Fruit fly (Drosophila melanogaster) whole organism, embryonic: ENCODE measurements around the gene CG34163.

Experiments used
- Antp ChIP-seq: fragments of 200-800 bp; sonication (Bioruptor generic); optimal IDR thresholded peaks from 3 replicates; lab custom pipeline; 2016; ENCODE audit warnings: missing biosample characterization, missing genetic modification characterization
- Bgb ChIP-seq: fragments of 200-800 bp; sonication (Bioruptor generic); IDR thresholded peaks from 2 replicates; pipeline ENCODE4 v1.3.6; 2022; ENCODE audit warnings: missing biosample characterization, missing genetic modification characterization; ENCODE audit not compliant: partially characterized antibody
- Blimp-1 ChIP-seq: fragments of 200-800 bp; sonication (Bioruptor generic); optimal IDR thresholded peaks from 3 replicates; lab custom pipeline; 2018; ENCODE audit warnings: missing biosample characterization, missing genetic modification characterization, mild to moderate bottlenecking, moderate library complexity, missing genetic modification reagents
- CG10147 ChIP-seq: fragments of 200-800 bp; sonication (Bioruptor generic); optimal IDR thresholded peaks from 2 replicates; lab custom pipeline; 2019; ENCODE audit warnings: missing biosample characterization, mild to moderate bottlenecking, missing genetic modification characterization, moderate library complexity
- CG10366 ChIP-seq: fragments of 200-800 bp; sonication (Bioruptor generic); IDR thresholded peaks from 2 replicates; pipeline ENCODE4 v1.3.6; 2022; ENCODE audit warnings: missing biosample characterization, missing genetic modification characterization
- CG11456 ChIP-seq: fragments of 200-800 bp; sonication (Bioruptor generic); IDR thresholded peaks from 3 replicates; pipeline ENCODE4 v1.3.6; 2022; ENCODE audit warnings: missing biosample characterization, missing genetic modification characterization
- CG12236 ChIP-seq: fragments of 200-800 bp; sonication (Bioruptor generic); optimal IDR thresholded peaks from 2 replicates; lab custom pipeline; 2016; ENCODE audit warnings: missing biosample characterization, missing genetic modification characterization
- CG12942 ChIP-seq: fragments of 200-800 bp; sonication (Bioruptor generic); optimal IDR thresholded peaks from 3 replicates; lab custom pipeline; 2016; ENCODE audit warnings: missing biosample characterization, missing genetic modification characterization
- CG13775 ChIP-seq: fragments of 200-800 bp; sonication (Bioruptor generic); optimal IDR thresholded peaks from 3 replicates; lab custom pipeline; 2017; ENCODE audit warnings: missing biosample characterization, mild to moderate bottlenecking, missing genetic modification characterization
- CG14860 ChIP-seq: fragments of 200-800 bp; sonication (Bioruptor generic); IDR thresholded peaks from 3 replicates; pipeline ENCODE4 v1.3.6; 2022; ENCODE audit warnings: missing biosample characterization, missing genetic modification characterization; ENCODE audit not compliant: partially characterized antibody
- CG17359 ChIP-seq: fragments of 200-800 bp; sonication (Bioruptor generic); optimal IDR thresholded peaks from 3 replicates; lab custom pipeline; 2018; ENCODE audit warnings: missing biosample characterization, mild to moderate bottlenecking, missing genetic modification characterization, moderate library complexity
- CG17361 ChIP-seq: fragments of 200-800 bp; sonication (Bioruptor generic); IDR thresholded peaks from 3 replicates; pipeline ENCODE4 v1.3.6; 2022; ENCODE audit warnings: missing biosample characterization, missing genetic modification characterization
- CG17612 ChIP-seq: fragments of 200-800 bp; sonication (Bioruptor generic); IDR thresholded peaks from 2 replicates; pipeline ENCODE4 v1.3.6; 2022; ENCODE audit warnings: missing biosample characterization, missing genetic modification characterization
- CG2120 ChIP-seq: fragments of 200-800 bp; sonication (Bioruptor generic); optimal IDR thresholded peaks from 3 replicates; lab custom pipeline; 2016; ENCODE audit warnings: missing biosample characterization, missing genetic modification characterization
- CG2202 ChIP-seq: fragments of 200-800 bp; sonication (Bioruptor generic); optimal IDR thresholded peaks from 2 replicates; lab custom pipeline; 2018; ENCODE audit warnings: missing biosample characterization, mild to moderate bottlenecking, missing genetic modification characterization
- CG2712 ChIP-seq: fragments of 200-800 bp; optimal IDR thresholded peaks from 3 replicates; lab custom pipeline; 2019; ENCODE audit warnings: missing biosample characterization, mild to moderate bottlenecking, missing genetic modification characterization, moderate library complexity
- CG33557 ChIP-seq: fragments of 200-800 bp; sonication (Bioruptor generic); optimal IDR thresholded peaks from 2 replicates; lab custom pipeline; 2019; ENCODE audit warnings: missing biosample characterization, mild to moderate bottlenecking, missing genetic modification characterization, moderate library complexity
- CG34376 ChIP-seq: fragments of 200-800 bp; sonication (Bioruptor generic); optimal IDR thresholded peaks from 2 replicates; lab custom pipeline; 2018; ENCODE audit warnings: missing biosample characterization, mild to moderate bottlenecking, missing genetic modification characterization
- CG3838 ChIP-seq: fragments of 200-800 bp; sonication (Bioruptor generic); optimal IDR thresholded peaks from 3 replicates; lab custom pipeline; 2016; ENCODE audit warnings: missing biosample characterization, missing genetic modification characterization
- CG4360 ChIP-seq: fragments of 200-800 bp; sonication (Bioruptor generic); IDR thresholded peaks from 2 replicates; pipeline ENCODE4 v1.3.6; 2022; ENCODE audit warnings: missing biosample characterization, missing genetic modification characterization
- CG4617 ChIP-seq: fragments of 200-800 bp; sonication (Bioruptor generic); optimal IDR thresholded peaks from 3 replicates; lab custom pipeline; 2016; ENCODE audit warnings: missing biosample characterization, missing genetic modification characterization, borderline replicate concordance
- CG4820 ChIP-seq: fragments of 200-800 bp; sonication (Bioruptor generic); optimal IDR thresholded peaks from 3 replicates; lab custom pipeline; 2016; ENCODE audit warnings: missing biosample characterization, missing genetic modification characterization
- CG6689 ChIP-seq: fragments of 200-800 bp; sonication (Bioruptor generic); IDR thresholded peaks from 2 replicates; pipeline ENCODE4 v1.3.6; 2022; ENCODE audit warnings: missing biosample characterization, missing genetic modification characterization
- CG9817 ChIP-seq: fragments of 200-800 bp; sonication (Bioruptor generic); optimal IDR thresholded peaks from 2 replicates; lab custom pipeline; 2018; ENCODE audit warnings: missing biosample characterization, mild to moderate bottlenecking, missing genetic modification characterization, moderate library complexity
- Deaf1 ChIP-seq: fragments of 200-800 bp; optimal IDR thresholded peaks from 3 replicates; lab custom pipeline; 2019; ENCODE audit warnings: missing biosample characterization, mild to moderate bottlenecking, missing genetic modification characterization, moderate library complexity
- Dp ChIP-seq: fragments of 200-800 bp; sonication (Bioruptor generic); optimal IDR thresholded peaks from 2 replicates; lab custom pipeline; 2018; ENCODE audit warnings: missing biosample characterization, mild to moderate bottlenecking, missing genetic modification characterization, moderate library complexity
- Gug ChIP-seq: fragments of 200-800 bp; sonication (Bioruptor generic); IDR thresholded peaks from 4 replicates; pipeline ENCODE4 v1.3.6; 2022; ENCODE audit warnings: missing biosample characterization, missing genetic modification characterization
- Hmx ChIP-seq: fragments of 200-800 bp; sonication (Bioruptor generic); optimal IDR thresholded peaks from 2 replicates; lab custom pipeline; 2016; ENCODE audit warnings: missing biosample characterization, missing genetic modification characterization
- Jarid2 ChIP-seq: fragments of 200-800 bp; sonication (Bioruptor generic); optimal IDR thresholded peaks from 3 replicates; lab custom pipeline; 2017; ENCODE audit warnings: mild to moderate bottlenecking, missing biosample characterization, missing genetic modification reagents, missing genetic modification characterization
- Mad ChIP-seq: fragments of 200-800 bp; sonication (Bioruptor generic); optimal IDR thresholded peaks from 2 replicates; lab custom pipeline; 2016; ENCODE audit warnings: missing biosample characterization, missing genetic modification characterization
- Myb ChIP-seq: fragments of 200-800 bp; sonication (Bioruptor generic); optimal IDR thresholded peaks from 2 replicates; lab custom pipeline; 2016; ENCODE audit warnings: missing biosample characterization, missing genetic modification characterization
- Nf-YB ChIP-seq: fragments of 200-800 bp; sonication (Bioruptor generic); optimal IDR thresholded peaks from 3 replicates; lab custom pipeline; 2019; ENCODE audit warnings: missing biosample characterization, mild to moderate bottlenecking, missing genetic modification characterization, moderate library complexity
- Opbp ChIP-seq: fragments of 200-800 bp; sonication (Bioruptor generic); IDR thresholded peaks from 3 replicates; pipeline ENCODE4 v1.3.6; 2022; ENCODE audit warnings: missing biosample characterization, missing genetic modification characterization; ENCODE audit not compliant: partially characterized antibody
- Optix ChIP-seq: fragments of 200-800 bp; sonication (Bioruptor generic); IDR thresholded peaks from 3 replicates; pipeline ENCODE4 v1.3.6; 2022; ENCODE audit warnings: missing biosample characterization, missing genetic modification characterization
- Xbp1 ChIP-seq: fragments of 200-800 bp; sonication (Bioruptor generic); optimal IDR thresholded peaks from 3 replicates; lab custom pipeline; 2016; ENCODE audit warnings: missing biosample characterization, mild to moderate bottlenecking, missing genetic modification characterization
- bab2 ChIP-seq: fragments of 200-800 bp; sonication (Bioruptor generic); optimal IDR thresholded peaks from 2 replicates; lab custom pipeline; 2016; ENCODE audit warnings: missing biosample characterization, missing genetic modification characterization
- cad ChIP-seq: fragments of >200 bp; optimal IDR thresholded peaks from 2 replicates; lab custom pipeline; 2017; ENCODE audit warnings: missing biosample characterization, missing genetic modification characterization
- caup ChIP-seq: fragments of 200-800 bp; sonication (Bioruptor generic); optimal IDR thresholded peaks from 3 replicates; lab custom pipeline; 2017; ENCODE audit warnings: missing biosample characterization, mild to moderate bottlenecking, missing genetic modification characterization, moderate library complexity; ENCODE audit not compliant: severe bottlenecking
- dpn ChIP-seq, 2 experiments: fragments of 200-800 bp; sonication (Bioruptor generic); optimal IDR thresholded peaks; 3 replicates each; lab custom pipeline; 2016; ENCODE audit warnings: missing biosample characterization in 2 of 2, missing genetic modification characterization in 2 of 2
- eve ChIP-seq, 2 experiments: fragments of >200 bp; optimal IDR thresholded peaks; 2 replicates each; lab custom pipeline; 2017; ENCODE audit warnings: missing biosample characterization in 2 of 2, missing genetic modification characterization in 2 of 2
- gsb-n ChIP-seq: fragments of 200-800 bp; sonication (Bioruptor generic); optimal IDR thresholded peaks from 3 replicates; lab custom pipeline; 2018; ENCODE audit warnings: missing biosample characterization, mild to moderate bottlenecking, missing genetic modification characterization
- jumu ChIP-seq: fragments of 200-800 bp; sonication (Bioruptor generic); optimal IDR thresholded peaks from 3 replicates; lab custom pipeline; 2016; ENCODE audit warnings: missing biosample characterization, missing genetic modification characterization
- nerfin-1 ChIP-seq: fragments of 200-800 bp; sonication (Bioruptor generic); optimal IDR thresholded peaks from 3 replicates; lab custom pipeline; 2019; ENCODE audit warnings: missing biosample characterization, mild to moderate bottlenecking, missing genetic modification characterization, moderate library complexity
- prd ChIP-seq, 3 experiments: fragments of >200 bp in 2 of 3; fragments of 200-800 bp in 1 of 3; sonication (Bioruptor generic) in 1 of 3; optimal IDR thresholded peaks in 2 of 3; IDR thresholded peaks in 1 of 3; 2 replicates in 2 of 3; 3 replicates in 1 of 3; pipeline versions ENCODE4 v1.3.6 to Lab custom; 2017 to 2022; ENCODE audit warnings: missing biosample characterization in 1 of 3, missing genetic modification characterization in 1 of 3
- row ChIP-seq: fragments of 200-800 bp; sonication (Bioruptor generic); IDR thresholded peaks from 3 replicates; pipeline ENCODE4 v1.3.6; 2022; ENCODE audit warnings: missing biosample characterization, missing genetic modification characterization
- scrt ChIP-seq: fragments of 200-800 bp; sonication (Bioruptor generic); optimal IDR thresholded peaks from 2 replicates; lab custom pipeline; 2018; ENCODE audit warnings: missing biosample characterization, mild to moderate bottlenecking, missing genetic modification characterization, moderate library complexity
- slp2 ChIP-seq: fragments of 200-800 bp; sonication (Bioruptor generic); optimal IDR thresholded peaks from 2 replicates; lab custom pipeline; 2016; ENCODE audit warnings: missing biosample characterization, missing genetic modification characterization
- trem ChIP-seq: fragments of 200-800 bp; optimal IDR thresholded peaks from 3 replicates; lab custom pipeline; 2019; ENCODE audit warnings: missing biosample characterization, mild to moderate bottlenecking, missing genetic modification characterization, moderate library complexity
- yki ChIP-seq: fragments of >200 bp; optimal IDR thresholded peaks from 3 replicates; lab custom pipeline; 2018
- zfh2 ChIP-seq: fragments of 200-800 bp; sonication (Bioruptor generic); optimal IDR thresholded peaks from 2 replicates; lab custom pipeline; 2016; ENCODE audit warnings: missing biosample characterization, missing genetic modification characterization

The CG34163 gene

DNA sequence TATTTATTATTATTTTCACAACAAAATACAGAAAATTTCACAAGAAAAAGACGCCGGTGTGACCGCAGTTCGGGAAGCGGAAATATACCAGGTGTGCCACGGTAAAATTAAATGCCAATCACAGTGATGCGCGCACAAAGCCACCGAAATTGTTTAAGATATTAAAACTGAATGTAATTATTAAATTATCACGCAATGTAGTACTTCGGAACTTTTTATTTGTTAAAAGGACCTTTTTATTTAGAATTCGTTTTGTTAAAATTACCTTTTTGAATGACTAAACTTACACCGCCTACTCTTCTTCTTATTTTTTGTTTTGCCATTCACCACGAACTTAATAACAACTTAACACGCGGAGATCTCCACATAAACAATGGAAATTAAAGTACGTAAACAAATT lies at the start of gene CG34163, which contains the start of gene CG6686:
Gene CG34163, plus strand, starts transcription at position 326 of the 400 bp plus-strand sequence.
Gene CG6686, minus strand, starts transcription at position 95 of the 400 bp plus-strand sequence.
- TF ChIP-seq Gug: peak; percentile 45; the same call in 1 of the 4 replicates
- peak; percentile 28 for TF ChIP-seq CG10147 (GFP tag; lab: Kevin White, UChicago)
- TF ChIP-seq Antp (GFP tag; lab: Kevin White, UChicago): peak; percentile 10
- TF ChIP-seq CG13775: peak; percentile 42
- TF ChIP-seq bab2: peak; percentile 41
- TF ChIP-seq prd (optimal IDR thresholded peaks at IDR 0.05; lab: Kevin White, UChicago): no peak
- peak; percentile 46; the same call in 1 of the 3 replicates for TF ChIP-seq prd (GFP tag; IDR thresholded peaks at IDR 0.05; lab: Robert Waterston, UW)
- TF ChIP-seq Bgb: no peak; the same call in 1 of the 2 replicates
- TF ChIP-seq caup (GFP tag; lab: Kevin White, UChicago): peak; percentile 8
- TF ChIP-seq CG10366: peak; percentile 39; the same call in 1 of the 2 replicates
- peak; percentile 70 for TF ChIP-seq trem
- TF ChIP-seq dpn (GFP tag; optimal IDR thresholded peaks at IDR 0.05; lab: Kevin White, UChicago): peak; percentile 20 to 44
- peak; percentile 13 for TF ChIP-seq CG9817 (tag; lab: Kevin White, UChicago)
- peak; percentile 61; the same call in 2 of the 3 replicates for TF ChIP-seq CG17361 (GFP tag; lab: Robert Waterston, UW)
- TF ChIP-seq Opbp: no peak
- 0 out of 2 replicates have a peak, but pooled peaks have one; percentile 27 for TF ChIP-seq CG6689
- peak; percentile 13 for TF ChIP-seq Myb
- no peak for TF ChIP-seq CG12942 (GFP tag; lab: Kevin White, UChicago)
- peak; percentile 7 for TF ChIP-seq CG3838 (GFP tag; lab: Kevin White, UChicago)
- no peak for TF ChIP-seq CG12236 (GFP tag; lab: Kevin White, UChicago)
- no peak for TF ChIP-seq CG4360
- peak; percentile 67 for TF ChIP-seq zfh2 (GFP tag; lab: Kevin White, UChicago)
- TF ChIP-seq CG34376 (GFP tag; lab: Kevin White, UChicago): peak; percentile 17
- peak; percentile 65 for TF ChIP-seq yki (lab: Kevin White, UChicago)
- no peak for TF ChIP-seq gsb-n
- peak; percentile 32 for TF ChIP-seq CG33557 (GFP tag; lab: Kevin White, UChicago)
- TF ChIP-seq Hmx: peak; percentile 29
- TF ChIP-seq Jarid2 (GFP tag; lab: Kevin White, UChicago): no peak
- peak; percentile 65 for TF ChIP-seq CG2712 (tag; lab: Kevin White, UChicago)
- no peak for TF ChIP-seq CG17612 (GFP tag; lab: Robert Waterston, UW)
- TF ChIP-seq CG11456 (GFP tag; lab: Robert Waterston, UW): no peak
- TF ChIP-seq eve (GFP tag; optimal IDR thresholded peaks at IDR 0.05; lab: Kevin White, UChicago): no peak
- peak; percentile 61 for TF ChIP-seq Xbp1 (GFP tag; lab: Kevin White, UChicago)
- TF ChIP-seq CG17359: peak; percentile 35
- peak; percentile 2 for TF ChIP-seq CG2202 (tag; lab: Kevin White, UChicago)
- TF ChIP-seq Dp (GFP tag; lab: Kevin White, UChicago): peak; percentile 43
- no peak for TF ChIP-seq cad (GFP tag; lab: Kevin White, UChicago)
- TF ChIP-seq nerfin-1 (tag; lab: Kevin White, UChicago): peak; percentile 27
- peak; percentile 43 for TF ChIP-seq Mad (GFP tag; lab: Kevin White, UChicago)
- TF ChIP-seq CG4617 (GFP tag; lab: Kevin White, UChicago): peak; percentile 88
- TF ChIP-seq slp2: peak; percentile 22
- TF ChIP-seq Optix (GFP tag; lab: Robert Waterston, UW): no peak
- TF ChIP-seq row: peak; percentile 69
- no peak for TF ChIP-seq Deaf1 (tag; lab: Kevin White, UChicago)
- TF ChIP-seq CG14860 (GFP tag; lab: Robert Waterston, UW): no peak
- peak; percentile 53 for TF ChIP-seq jumu (GFP tag; lab: Kevin White, UChicago)
- peak; percentile 42 for TF ChIP-seq CG4820
- no peak for TF ChIP-seq Blimp-1 (GFP tag; lab: Kevin White, UChicago)
- no peak for TF ChIP-seq scrt (GFP tag; lab: Kevin White, UChicago)
- TF ChIP-seq Nf-YB (GFP tag; lab: Kevin White, UChicago): peak; percentile 15
- TF ChIP-seq CG2120: peak; percentile 76
